Worm (Caenorhabditis elegans): ENCODE results near the gene mcm-10.

DNA sequence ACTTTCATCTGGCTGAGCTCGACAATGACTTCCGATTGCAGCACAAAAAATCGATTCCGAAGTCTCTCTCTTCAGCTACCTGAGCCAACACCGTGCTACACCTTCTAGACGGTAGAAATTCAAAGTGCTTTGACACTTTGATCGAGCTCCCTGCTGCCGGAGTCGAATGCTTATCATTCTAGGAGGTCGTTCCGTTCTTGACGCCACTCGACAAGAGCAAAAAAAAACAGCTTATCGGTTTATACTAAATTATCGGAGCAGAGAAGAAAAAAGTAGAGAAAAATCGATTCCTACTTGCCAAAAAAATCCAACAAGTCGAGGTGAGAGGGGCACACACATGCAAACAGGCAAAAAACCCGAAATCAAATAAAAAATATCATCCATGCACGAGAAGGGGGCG is 48.8 kb upstream of the mcm-10 start:
- TF ChIP-seq T22C8.4 (GFP tag; IDR thresholded peaks at IDR 0.05) (no peak), flt-1 (GFP tag; IDR thresholded peaks at IDR 0.05) (no peak), klf-2 (GFP tag; conservative IDR thresholded peaks at IDR 0.05) (no peak), med-1 (GFP tag; optimal IDR thresholded peaks at IDR 0.05; ENCODE audit: insufficient read depth) (no peak)

Measured in whole organism, midembryonic.